Worm (Caenorhabditis elegans) whole organism, early embryonic: ENCODE data around the gene math-20.
"Not testable (repeated sequence)": the region's sequence is repeated elsewhere in the genome, so short reads cannot be mapped to it uniquely, and the experiment has no call there.

Experiments
- B0310.2 ChIP-seq: sonication (generic microtip); optimal IDR thresholded peaks from 2 replicates; lab custom pipeline; 2016; ENCODE audit warnings: mild to moderate bottlenecking, missing genetic modification characterization, missing compliant biosample characterization
- F13C5.2 ChIP-seq: sonication (generic microtip); optimal IDR thresholded peaks from 2 replicates; lab custom pipeline; 2017; ENCODE audit warnings: mild to moderate bottlenecking, missing genetic modification characterization, inconsistent platforms, missing compliant biosample characterization
- aly-1 ChIP-seq: sonication (generic microtip); optimal IDR thresholded peaks from 2 replicates; lab custom pipeline; 2016; ENCODE audit warnings: missing genetic modification characterization, missing compliant biosample characterization
- ama-1 ChIP-seq: fragments of 150-350 bp; optimal IDR thresholded peaks from 2 replicates; lab custom pipeline; 2014
- ceh-13 ChIP-seq: fragments of 200-800 bp; sonication (Bioruptor generic); optimal IDR thresholded peaks from 2 replicates; lab custom pipeline; 2018; ENCODE audit warnings: mild to moderate bottlenecking, missing genetic modification characterization, missing compliant biosample characterization
- ceh-36 ChIP-seq: sonication (generic microtip); optimal IDR thresholded peaks from 2 replicates; lab custom pipeline; 2016; ENCODE audit warnings: missing genetic modification characterization, inconsistent platforms, missing compliant biosample characterization
- ets-7 ChIP-seq: sonication (generic microtip); optimal IDR thresholded peaks from 2 replicates; lab custom pipeline; 2016; ENCODE audit warnings: missing genotype, missing genetic modification characterization, missing compliant biosample characterization
- flt-1 ChIP-seq: fragments of 200-800 bp; sonication (Bioruptor generic); IDR thresholded peaks from 2 replicates; pipeline ENCODE4 v1.3.6; 2022; ENCODE audit warnings: missing genetic modification characterization, missing compliant biosample characterization
- hmbx-1 ChIP-seq: sonication (generic microtip); optimal IDR thresholded peaks from 2 replicates; lab custom pipeline; 2016; ENCODE audit warnings: mild to moderate bottlenecking, missing genetic modification characterization, missing compliant biosample characterization
- hmg-4 ChIP-seq: fragments of 200-800 bp; sonication (Bioruptor generic); optimal IDR thresholded peaks from 2 replicates; lab custom pipeline; 2018; ENCODE audit warnings: mild to moderate bottlenecking, missing genetic modification characterization, missing compliant biosample characterization
- hnd-1 ChIP-seq: sonication (generic microtip); optimal IDR thresholded peaks from 2 replicates; lab custom pipeline; 2016; ENCODE audit warnings: missing genetic modification characterization, missing compliant biosample characterization
- pes-1 ChIP-seq: fragments of 200-800 bp; sonication (Bioruptor generic); IDR thresholded peaks from 2 replicates; pipeline ENCODE4 v1.3.6; 2022; ENCODE audit warnings: missing genetic modification reagents, missing genetic modification characterization, missing compliant biosample characterization
- scrt-1 ChIP-seq: fragments of 200-800 bp; sonication (Bioruptor generic); IDR thresholded peaks from 2 replicates; pipeline ENCODE4 v1.3.6; 2022; ENCODE audit warnings: missing genetic modification characterization, missing compliant biosample characterization
- sea-1 ChIP-seq: fragments of 200-800 bp; sonication (Bioruptor generic); conservative IDR thresholded peaks from 2 replicates; pipeline ENCODE4 v1.3.6; 2022; ENCODE audit warnings: missing genetic modification characterization, missing compliant biosample characterization
- tbx-11 ChIP-seq: fragments of 200-800 bp; sonication (Bioruptor generic); IDR thresholded peaks from 2 replicates; pipeline ENCODE4 v1.3.6; 2022; ENCODE audit warnings: missing genetic modification characterization, missing compliant biosample characterization
- tbx-37 ChIP-seq: fragments of 200-800 bp; sonication (Bioruptor generic); conservative IDR thresholded peaks from 2 replicates; pipeline ENCODE4 v1.3.6; 2022; ENCODE audit warnings: missing genetic modification reagents, missing genetic modification characterization, missing compliant biosample characterization
- tra-4 ChIP-seq: sonication (generic microtip); optimal IDR thresholded peaks from 2 replicates; lab custom pipeline; 2017; ENCODE audit warnings: missing genetic modification characterization, missing compliant biosample characterization

Gene math-20

DNA sequence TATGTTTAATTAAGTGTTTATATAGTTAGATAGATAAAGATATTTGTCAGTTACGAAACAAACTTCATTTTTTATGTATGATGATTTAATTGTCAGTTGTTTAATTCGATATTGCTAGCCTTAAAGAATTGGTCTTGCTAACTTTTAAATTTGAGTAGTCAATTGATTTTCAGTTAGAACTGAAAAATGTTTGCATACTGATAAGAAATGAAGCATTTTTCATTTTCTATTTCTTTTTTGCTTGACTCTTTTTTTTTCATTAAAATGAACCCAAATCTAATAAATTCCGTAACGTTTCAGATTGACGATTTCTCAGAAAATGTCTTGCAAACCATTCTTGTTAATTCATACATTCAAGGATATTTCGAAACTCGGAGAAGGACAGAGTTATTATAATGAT, at the start of gene math-20:
Gene math-20, plus strand, starts transcription at position 301 of the 400 bp plus-strand sequence.
- TF ChIP-seq sea-1 (GFP tag; lab: Robert Waterston, UW), result no peak
- no peak for TF ChIP-seq flt-1 (GFP tag; lab: Robert Waterston, UW)
- TF ChIP-seq tra-4 (tag; lab: Kevin White, UChicago), result no peak
- no peak for TF ChIP-seq hmbx-1 (tag; lab: Kevin White, UChicago)
- TF ChIP-seq tbx-37 (GFP tag; lab: Robert Waterston, UW), result no peak
- TF ChIP-seq tbx-11 (GFP tag; lab: Robert Waterston, UW), result no peak
- TF ChIP-seq hmg-4 (GFP tag; lab: Kevin White, UChicago), result no peak
- TF ChIP-seq ceh-36 (tag; lab: Kevin White, UChicago), result no peak
- TF ChIP-seq F13C5.2 (tag; lab: Kevin White, UChicago), result no peak
- no peak for TF ChIP-seq ama-1 (lab: Kevin White, UChicago)
- no peak for TF ChIP-seq B0310.2
- no peak for TF ChIP-seq scrt-1 (GFP tag; lab: Robert Waterston, UW)
- TF ChIP-seq aly-1 (tag; lab: Kevin White, UChicago), result no peak
- TF ChIP-seq ets-7, result no peak
- no peak for TF ChIP-seq hnd-1 (tag; lab: Kevin White, UChicago)
- TF ChIP-seq pes-1, result no peak
- TF ChIP-seq ceh-13, result no peak

DNA sequence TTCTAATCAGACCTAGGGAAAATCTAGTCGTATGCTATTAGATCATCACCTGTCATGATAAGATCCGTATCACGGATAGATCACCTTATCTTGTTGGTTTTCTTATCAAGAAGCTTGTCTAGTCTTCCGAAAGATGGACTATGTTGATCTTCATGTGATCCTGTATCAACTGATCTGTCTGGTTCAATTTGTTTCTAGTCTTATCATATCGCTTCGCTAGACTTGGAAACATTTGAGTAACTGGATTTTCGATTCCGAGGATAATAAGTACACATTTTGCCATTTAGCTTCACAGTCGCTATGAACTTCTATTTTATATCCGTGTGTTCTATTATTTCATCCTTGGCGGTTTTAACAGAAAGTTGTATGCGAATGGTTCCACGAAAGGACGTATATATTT, 47.9 kb upstream of the math-20 start, which contains the start of gene ZK250.2:
Gene ZK250.2, plus strand, starts transcription at position 301 of the 400 bp plus-strand sequence.
- not testable (repeated sequence) for TF ChIP-seq pes-1; F13C5.2 (tag; lab: Kevin White, UChicago); sea-1 (GFP tag; lab: Robert Waterston, UW)

- TF ChIP-seq hmbx-1 (tag; lab: Kevin White, UChicago) (no peak), aly-1 (tag; lab: Kevin White, UChicago) (no peak)
Observed at ce11 chrII:1949119-1949518, 47.2 kb upstream of the math-20 start.

DNA sequence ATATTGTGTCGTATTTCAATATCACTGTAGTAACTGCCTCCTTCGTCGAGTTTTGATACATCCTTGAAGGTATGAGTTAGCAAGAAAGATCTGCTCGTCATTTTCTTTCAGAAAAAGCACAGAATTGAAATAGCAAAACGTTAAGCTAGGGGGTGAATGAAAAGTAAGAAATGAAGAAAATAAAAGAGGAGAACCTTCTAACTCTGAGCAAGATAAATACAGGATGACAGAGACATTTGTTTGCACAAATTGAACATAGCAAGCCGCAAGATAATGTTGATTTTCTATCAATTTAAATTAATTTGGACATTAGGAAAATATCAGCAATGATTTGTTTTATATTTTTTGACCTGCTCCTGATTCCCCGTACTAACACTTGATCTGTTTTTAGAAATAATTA, 40.8 kb upstream of the math-20 start, which contains the start of gene math-49:
Gene math-49, minus strand, starts transcription at position 101 of the 400 bp plus-strand sequence.
- not testable (repeated sequence) for TF ChIP-seq ets-7; sea-1 (GFP tag; lab: Robert Waterston, UW); tbx-37 (GFP tag; lab: Robert Waterston, UW)

DNA sequence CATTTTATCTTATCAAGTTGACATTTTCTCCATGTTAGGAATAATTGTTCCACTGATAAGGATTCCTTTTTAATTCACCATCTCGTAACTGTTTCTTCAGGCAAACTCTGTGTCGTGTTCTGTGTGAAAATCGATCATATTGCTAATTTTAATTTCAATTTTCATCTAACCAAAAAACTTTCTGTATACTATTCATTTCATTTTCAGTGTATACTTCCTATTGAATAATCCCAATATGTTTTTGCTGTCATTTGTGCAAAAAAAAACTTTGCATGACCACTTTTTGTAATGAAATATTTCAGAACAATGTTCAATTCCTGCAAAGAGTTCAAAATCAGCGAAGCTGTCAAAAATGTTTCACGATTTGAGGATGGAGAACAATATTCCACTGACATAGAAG, 9.4 kb upstream of the math-20 start, which contains the start of gene Y16E11A.4:
Gene Y16E11A.4, plus strand, starts transcription at position 301 of the 400 bp plus-strand sequence.
- TF ChIP-seq hmbx-1 (tag; lab: Kevin White, UChicago), result no peak
- no peak for TF ChIP-seq ets-7
- TF ChIP-seq ceh-36 (tag; lab: Kevin White, UChicago), result no peak
- no peak for TF ChIP-seq tra-4 (tag; lab: Kevin White, UChicago)
- no peak for TF ChIP-seq scrt-1 (GFP tag; lab: Robert Waterston, UW)
- TF ChIP-seq hmg-4 (GFP tag; lab: Kevin White, UChicago), result no peak
- TF ChIP-seq ama-1 (lab: Kevin White, UChicago), result no peak
- TF ChIP-seq sea-1 (GFP tag; lab: Robert Waterston, UW), result no peak
- TF ChIP-seq flt-1 (GFP tag; lab: Robert Waterston, UW), result no peak
- no peak for TF ChIP-seq tbx-37 (GFP tag; lab: Robert Waterston, UW)
- no peak for TF ChIP-seq F13C5.2 (tag; lab: Kevin White, UChicago)
- TF ChIP-seq aly-1 (tag; lab: Kevin White, UChicago), result no peak
- TF ChIP-seq pes-1, result no peak
- TF ChIP-seq ceh-13, result no peak
- no peak for TF ChIP-seq B0310.2
- no peak for TF ChIP-seq hnd-1 (tag; lab: Kevin White, UChicago)

DNA sequence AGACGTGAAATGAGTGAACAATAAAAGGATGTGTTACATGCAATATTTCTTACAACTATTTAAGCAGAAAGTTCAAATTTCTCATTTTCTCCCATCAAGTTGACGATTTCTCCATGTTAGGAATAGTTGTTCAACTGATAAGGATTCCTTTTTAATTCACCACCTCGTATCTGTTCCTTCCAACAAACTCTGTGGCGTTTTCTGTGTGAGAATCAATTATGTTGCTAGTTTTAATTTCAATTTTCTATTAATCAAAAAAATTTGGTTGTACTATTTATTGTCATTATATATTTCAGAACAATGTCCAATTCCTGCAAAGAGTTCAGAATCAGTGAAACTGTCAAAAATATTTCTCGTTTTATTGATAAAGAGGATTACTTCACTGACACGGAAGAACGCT, 7.3 kb upstream of the math-20 start, which contains the start of gene math-44:
Gene math-44, plus strand, starts transcription at position 301 of the 400 bp plus-strand sequence.
- TF ChIP-seq aly-1 (tag; lab: Kevin White, UChicago) (no peak), hmg-4 (GFP tag; lab: Kevin White, UChicago) (no peak), hnd-1 (tag; lab: Kevin White, UChicago) (no peak), B0310.2 (no peak), tra-4 (tag; lab: Kevin White, UChicago) (no peak), ceh-13 (no peak), ama-1 (lab: Kevin White, UChicago) (no peak), ceh-36 (tag; lab: Kevin White, UChicago) (no peak), tbx-37 (GFP tag; lab: Robert Waterston, UW) (no peak), flt-1 (GFP tag; lab: Robert Waterston, UW) (no peak), ets-7 (no peak), scrt-1 (GFP tag; lab: Robert Waterston, UW) (no peak), hmbx-1 (tag; lab: Kevin White, UChicago) (no peak), F13C5.2 (tag; lab: Kevin White, UChicago) (no peak), sea-1 (GFP tag; lab: Robert Waterston, UW) (no peak), pes-1 (no peak)

ce11 chrII:1993738-1994137, 2.6 kb upstream of the math-20 start, which contains the start of gene math-21:
TSS of gene math-21 (plus strand) at chrII:1994038.
- TF ChIP-seq ets-7, result no peak
- TF ChIP-seq hnd-1 (tag; lab: Kevin White, UChicago), result no peak
- no peak for TF ChIP-seq flt-1 (GFP tag; lab: Robert Waterston, UW)
- no peak for TF ChIP-seq hmbx-1 (tag; lab: Kevin White, UChicago)
- TF ChIP-seq scrt-1 (GFP tag; lab: Robert Waterston, UW), result no peak
- no peak for TF ChIP-seq aly-1 (tag; lab: Kevin White, UChicago)
- no peak for TF ChIP-seq pes-1
- no peak for TF ChIP-seq ama-1 (lab: Kevin White, UChicago)
- TF ChIP-seq sea-1 (GFP tag; lab: Robert Waterston, UW), result no peak
- TF ChIP-seq tra-4 (tag; lab: Kevin White, UChicago), result no peak
- no peak for TF ChIP-seq tbx-37 (GFP tag; lab: Robert Waterston, UW)
